Worm (Caenorhabditis elegans) whole organism, midembryonic: ENCODE results near the gene fmo-5.

Experiments used
- T22C8.4 ChIP-seq: fragments of 200-800 bp; sonication (Bioruptor generic); IDR thresholded peaks from 2 replicates; pipeline ENCODE4 v1.3.6; 2022; ENCODE audit warnings: missing genetic modification characterization, missing compliant biosample characterization
- cog-1 ChIP-seq: sonication (generic microtip); optimal IDR thresholded peaks from 2 replicates; lab custom pipeline; 2016; ENCODE audit warnings: missing genetic modification characterization, missing compliant biosample characterization
- flt-1 ChIP-seq: fragments of 200-800 bp; sonication (Bioruptor generic); IDR thresholded peaks from 2 replicates; pipeline ENCODE4 v1.3.6; 2022; ENCODE audit warnings: missing genetic modification characterization, missing compliant biosample characterization
- klf-2 ChIP-seq: fragments of 200-800 bp; sonication (Bioruptor generic); conservative IDR thresholded peaks from 2 replicates; pipeline ENCODE4 v1.3.6; 2022; ENCODE audit warnings: missing genetic modification reagents, missing genetic modification characterization, missing compliant biosample characterization
- med-1 ChIP-seq: sonication (generic microtip); optimal IDR thresholded peaks from 2 replicates; lab custom pipeline; 2017; ENCODE audit warnings: missing genetic modification characterization, mild to moderate bottlenecking, missing compliant biosample characterization, antibody characterized with exemption, missing genetic modification reagents; ENCODE audit not compliant: insufficient read depth
- ref-1 ChIP-seq: fragments of 200-800 bp; sonication (Bioruptor generic); conservative IDR thresholded peaks from 2 replicates; pipeline ENCODE4 v1.3.6; 2022; ENCODE audit warnings: missing genetic modification reagents, missing genetic modification characterization, missing compliant biosample characterization
- tab-1 ChIP-seq: fragments of 200-800 bp; sonication (Bioruptor generic); IDR thresholded peaks from 2 replicates; pipeline ENCODE4 v1.3.6; 2022; ENCODE audit warnings: missing genetic modification characterization, missing compliant biosample characterization
- ztf-23 ChIP-seq: fragments of 200-800 bp; sonication (Bioruptor generic); IDR thresholded peaks from 2 replicates; pipeline ENCODE4 v1.3.6; 2022; ENCODE audit warnings: missing genetic modification reagents, missing genetic modification characterization, missing compliant biosample characterization
- ztf-29 ChIP-seq: fragments of 200-800 bp; sonication (Bioruptor generic); IDR thresholded peaks from 2 replicates; pipeline ENCODE4 v1.3.6; 2022; ENCODE audit warnings: missing genetic modification reagents, missing genetic modification characterization, missing compliant biosample characterization

fmo-5 gene

ce11 chrV:903460-903859 lies at the start of gene fmo-5:
Gene fmo-5 (minus strand): TSS chrV:903665.
- TF ChIP-seq tab-1 (GFP tag; lab: Robert Waterston, UW) (no peak), T22C8.4 (GFP tag; lab: Robert Waterston, UW) (no peak), ztf-23 (no peak), med-1 (GFP tag; lab: Kevin White, UChicago) (no peak), ztf-29 (GFP tag; lab: Robert Waterston, UW) (no peak), klf-2 (GFP tag; lab: Robert Waterston, UW) (no peak), ref-1 (no peak), cog-1 (tag; lab: Kevin White, UChicago) (no peak), flt-1 (no peak)

- TF ChIP-seq cog-1 (tag; lab: Kevin White, UChicago) (no peak), ztf-29 (GFP tag; lab: Robert Waterston, UW) (no peak), tab-1 (GFP tag; lab: Robert Waterston, UW) (no peak), flt-1 (no peak), T22C8.4 (GFP tag; lab: Robert Waterston, UW) (no peak)
Measured at ce11 chrV:949760-950159, 46.3 kb upstream of the fmo-5 start, which contains the start of gene Y50D4C.6. Gene Y50D4C.6 (minus strand): TSS chrV:949860.

- TF ChIP-seq flt-1, result no peak
- no peak for TF ChIP-seq ref-1
Measured at ce11 chrV:949084-949483, 45.6 kb upstream of the fmo-5 start.

ce11 chrV:945828-946227 lies 42.4 kb upstream of the fmo-5 start:
- TF ChIP-seq cog-1 (tag; lab: Kevin White, UChicago), result no peak
- no peak for TF ChIP-seq ztf-23
- TF ChIP-seq T22C8.4 (GFP tag; lab: Robert Waterston, UW), result no peak
- TF ChIP-seq tab-1 (GFP tag; lab: Robert Waterston, UW), result no peak
- TF ChIP-seq med-1 (GFP tag; lab: Kevin White, UChicago), result no peak
- no peak for TF ChIP-seq flt-1
- no peak for TF ChIP-seq ref-1
- no peak for TF ChIP-seq ztf-29 (GFP tag; lab: Robert Waterston, UW)
- TF ChIP-seq klf-2 (GFP tag; lab: Robert Waterston, UW), result no peak

ce11 chrV:945144-945543 lies 41.7 kb upstream of the fmo-5 start, which contains the start of gene Y50D4C.3:
Gene Y50D4C.3 (minus strand): TSS chrV:945244.
- TF ChIP-seq klf-2 (GFP tag; lab: Robert Waterston, UW) (no peak), tab-1 (GFP tag; lab: Robert Waterston, UW) (no peak), ztf-29 (GFP tag; lab: Robert Waterston, UW) (no peak), cog-1 (tag; lab: Kevin White, UChicago) (no peak), ref-1 (no peak), ztf-23 (no peak), T22C8.4 (GFP tag; lab: Robert Waterston, UW) (no peak), med-1 (GFP tag; lab: Kevin White, UChicago) (no peak), flt-1 (no peak)

ce11 chrV:942556-942955 lies 39.1 kb upstream of the fmo-5 start:
- no peak for TF ChIP-seq med-1 (GFP tag; lab: Kevin White, UChicago)

- TF ChIP-seq ztf-23 (no peak), T22C8.4 (GFP tag; lab: Robert Waterston, UW) (no peak), klf-2 (GFP tag; lab: Robert Waterston, UW) (no peak), flt-1 (no peak), tab-1 (GFP tag; lab: Robert Waterston, UW) (no peak), ztf-29 (GFP tag; lab: Robert Waterston, UW) (no peak), cog-1 (tag; lab: Kevin White, UChicago) (no peak), med-1 (GFP tag; lab: Kevin White, UChicago) (no peak), ref-1 (no peak)
Measured at ce11 chrV:939341-939740, 35.9 kb upstream of the fmo-5 start.

- TF ChIP-seq tab-1 (GFP tag; lab: Robert Waterston, UW) (no peak), ref-1 (no peak), med-1 (GFP tag; lab: Kevin White, UChicago) (no peak), flt-1 (no peak), klf-2 (GFP tag; lab: Robert Waterston, UW) (no peak), T22C8.4 (GFP tag; lab: Robert Waterston, UW) (no peak), ztf-23 (no peak), cog-1 (tag; lab: Kevin White, UChicago) (no peak), ztf-29 (GFP tag; lab: Robert Waterston, UW) (no peak)
Measured at ce11 chrV:917488-917887, 14.0 kb upstream of the fmo-5 start, which contains the start of gene H24K24.2. Gene H24K24.2 (plus strand): TSS chrV:917788.

ce11 chrV:915716-916115 lies 12.3 kb upstream of the fmo-5 start:
- no peak for TF ChIP-seq ztf-29 (GFP tag; lab: Robert Waterston, UW)
- TF ChIP-seq flt-1, result no peak
- TF ChIP-seq T22C8.4 (GFP tag; lab: Robert Waterston, UW), result no peak
- TF ChIP-seq cog-1 (tag; lab: Kevin White, UChicago), result no peak
- TF ChIP-seq ref-1, result no peak
- no peak for TF ChIP-seq tab-1 (GFP tag; lab: Robert Waterston, UW)
- TF ChIP-seq ztf-23, result no peak

DNA sequence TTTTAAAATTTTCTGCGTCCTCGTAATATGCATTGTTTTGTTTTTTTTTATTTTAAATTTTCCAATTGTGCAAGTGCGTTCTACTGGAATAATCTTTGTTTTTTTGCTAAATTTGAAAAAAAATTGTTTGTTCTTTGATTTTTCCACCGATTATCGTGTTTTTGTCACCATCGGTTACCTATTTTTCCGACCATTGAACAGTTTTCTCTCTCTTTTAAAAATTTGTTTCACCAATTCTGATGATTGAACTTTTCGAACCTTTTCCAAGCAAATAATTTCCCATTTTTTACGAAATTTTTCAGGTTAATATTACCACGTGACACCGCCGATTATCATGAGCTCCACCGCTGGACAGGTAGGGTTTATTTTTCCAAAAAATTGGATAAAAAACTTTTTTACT lies 8.0 kb upstream of the fmo-5 start, which contains the start of gene adh-5:
TSS of gene adh-5 (plus strand) at position 301 of the 400 bp plus-strand sequence.
- TF ChIP-seq flt-1 (no peak), T22C8.4 (GFP tag; lab: Robert Waterston, UW) (no peak), ref-1 (no peak), ztf-23 (no peak), klf-2 (GFP tag; lab: Robert Waterston, UW) (no peak), med-1 (GFP tag; lab: Kevin White, UChicago) (no peak), tab-1 (GFP tag; lab: Robert Waterston, UW) (no peak)

- TF ChIP-seq ref-1 (no peak), flt-1 (no peak), T22C8.4 (GFP tag; lab: Robert Waterston, UW) (no peak), med-1 (GFP tag; lab: Kevin White, UChicago) (no peak), ztf-29 (GFP tag; lab: Robert Waterston, UW) (no peak), tab-1 (GFP tag; lab: Robert Waterston, UW) (no peak), klf-2 (GFP tag; lab: Robert Waterston, UW) (no peak), cog-1 (tag; lab: Kevin White, UChicago) (no peak), ztf-23 (no peak)
Measured at ce11 chrV:910588-910987, 7.1 kb upstream of the fmo-5 start.
